Worm (Caenorhabditis elegans): Measurements from ENCODE around the gene got-1.2.

Gene got-1.2

ce11 chrX:16775335-16775835 lies 17.5 kb downstream of the got-1.2 start (continued):
- TF ChIP-seq unc-86 (tag; optimal IDR thresholded peaks at IDR 0.05) (no peak), hlh-4 (tag; optimal IDR thresholded peaks at IDR 0.05) (no peak), nhr-20 (tag; optimal IDR thresholded peaks at IDR 0.05) (peak; percentile 56), ztf-4 (tag; optimal IDR thresholded peaks at IDR 0.05) (no peak), ceh-90 (tag; optimal IDR thresholded peaks at IDR 0.05) (no peak), ceh-8 (GFP tag; optimal IDR thresholded peaks at IDR 0.05) (no peak), fkh-8 (tag; optimal IDR thresholded peaks at IDR 0.05) (no peak), lir-3 (tag; optimal IDR thresholded peaks at IDR 0.05; ENCODE audit: poor library complexity) (no peak), swsn-7 (tag; optimal IDR thresholded peaks at IDR 0.05) (no peak), nhr-237 (tag; optimal IDR thresholded peaks at IDR 0.05) (no peak), mep-1 (tag; optimal IDR thresholded peaks at IDR 0.05) (no peak), pag-3 (tag; optimal IDR thresholded peaks at IDR 0.05; ENCODE audit: borderline replicate concordance, insufficient read depth) (no peak), mdl-1 (tag; optimal IDR thresholded peaks at IDR 0.05) (peak in 1 of 2 experiments; percentile 30), fos-1 (tag; optimal IDR thresholded peaks at IDR 0.05) (no peak), nhr-11 (tag; optimal IDR thresholded peaks at IDR 0.05) (no peak), sup-37 (GFP tag; optimal IDR thresholded peaks at IDR 0.05) (no peak), C04F5.9 (tag; optimal IDR thresholded peaks at IDR 0.05) (no peak), grh-1 (GFP tag; IDR thresholded peaks at IDR 0.05) (no peak), zip-4 (GFP tag; optimal IDR thresholded peaks at IDR 0.05) (no peak), sox-4 (tag; optimal IDR thresholded peaks at IDR 0.05) (no peak), C16A3.4 (tag; optimal IDR thresholded peaks at IDR 0.05) (no peak), nhr-12 (tag; optimal IDR thresholded peaks at IDR 0.05) (no peak), lsy-2 (tag; optimal IDR thresholded peaks at IDR 0.05) (no peak), nhr-47 (tag; optimal IDR thresholded peaks at IDR 0.05) (no peak), fkh-4 (tag; optimal IDR thresholded peaks at IDR 0.05; ENCODE audit: borderline replicate concordance) (no peak), Y116A8C.19 (tag; optimal IDR thresholded peaks at IDR 0.05; ENCODE audit: borderline replicate concordance) (no peak), snu-23 (GFP tag; optimal IDR thresholded peaks at IDR 0.05) (peak; percentile 16), snpc-4 (tag; optimal IDR thresholded peaks at IDR 0.05) (no peak), efl-3 (GFP tag; optimal IDR thresholded peaks at IDR 0.05) (no peak), irx-1 (tag; optimal IDR thresholded peaks at IDR 0.05) (no peak), aly-2 (tag; optimal IDR thresholded peaks at IDR 0.05) (no peak), lin-39 (tag; optimal IDR thresholded peaks at IDR 0.05) (no peak), blmp-1 (tag; optimal IDR thresholded peaks at IDR 0.05) (peak; percentile 88), elt-3 (tag; optimal IDR thresholded peaks at IDR 0.05) (peak in 3 of 6 experiments; percentile 59 to 76 (median 68)), ama-1 (optimal IDR thresholded peaks at IDR 0.05) (no peak), alr-1 (tag; optimal IDR thresholded peaks at IDR 0.05; ENCODE audit: borderline replicate concordance) (no peak), egl-27 (tag; optimal IDR thresholded peaks at IDR 0.05) (no peak), vab-15 (tag; optimal IDR thresholded peaks at IDR 0.05) (no peak), ets-5 (GFP tag; IDR thresholded peaks at IDR 0.05) (no peak), elt-2 (tag; optimal IDR thresholded peaks at IDR 0.05) (peak; percentile 80), rnt-1 (tag; optimal IDR thresholded peaks at IDR 0.05) (no peak), nhr-76 (tag; optimal IDR thresholded peaks at IDR 0.05) (no peak), ces-1 (GFP tag; optimal IDR thresholded peaks at IDR 0.05) (no peak), nhr-71 (tag; optimal IDR thresholded peaks at IDR 0.05) (peak; percentile 38), jun-1 (tag; optimal IDR thresholded peaks at IDR 0.05) (no peak), lin-15B (tag; optimal IDR thresholded peaks at IDR 0.05) (no peak), efl-1 (optimal IDR thresholded peaks at IDR 0.05) (no peak), efl-1 (GFP tag; optimal IDR thresholded peaks at IDR 0.05 in 1 of 2) (no peak), ceh-63 (GFP tag; optimal IDR thresholded peaks at IDR 0.05) (no peak), dpl-1 (GFP tag; optimal IDR thresholded peaks at IDR 0.05) (no peak), pqm-1 (tag; optimal IDR thresholded peaks at IDR 0.05) (peak; percentile 15), unc-62 (GFP tag; optimal IDR thresholded peaks at IDR 0.05) (no peak), nhr-85 (tag) (peak; percentile 79)

Measured in whole organism, L1 larva.